Worm (Caenorhabditis elegans) whole organism, young adult: ENCODE results near the gene daf-5.

Experiments
- ceh-27 ChIP-seq: fragments of 200-800 bp; sonication (Bioruptor generic); optimal IDR thresholded peaks from 2 replicates; lab custom pipeline; 2018; ENCODE audit warnings: mild to moderate bottlenecking, missing genetic modification characterization, moderate library complexity, missing compliant biosample characterization
- fkh-3 ChIP-seq: sonication (generic microtip); optimal IDR thresholded peaks from 2 replicates; lab custom pipeline; 2016; ENCODE audit warnings: mild to moderate bottlenecking, missing genetic modification characterization, missing compliant biosample characterization
- rec-8 ChIP-seq, 2 experiments: sonication (generic microtip); optimal IDR thresholded peaks; 2 replicates each; lab custom pipeline; 2016; ENCODE audit warnings: mild to moderate bottlenecking in 2 of 2, missing genetic modification characterization in 2 of 2, missing genetic modification reagents in 2 of 2, missing genotype in 2 of 2, missing biosample characterization in 1 of 2, missing compliant biosample characterization in 1 of 2, moderate library complexity in 1 of 2
- snpc-4 ChIP-seq, 5 experiments: fragments of 150-350 bp in 1 of 5; sonication (generic microtip) in 4 of 5; optimal IDR thresholded peaks; 2 replicates each; lab custom pipeline; 2014 to 2018; ENCODE audit warnings: missing genetic modification characterization in 5 of 5, missing biosample characterization in 3 of 5, antibody characterized with exemption in 2 of 5, mild to moderate bottlenecking in 2 of 5, missing compliant biosample characterization in 2 of 5, missing genotype in 2 of 5, moderate library complexity in 2 of 5, missing genetic modification reagents in 1 of 5
- somi-1 ChIP-seq: fragments of 200-800 bp; sonication (Bioruptor generic); optimal IDR thresholded peaks from 2 replicates; lab custom pipeline; 2018; ENCODE audit warnings: mild to moderate bottlenecking, missing genetic modification characterization, missing compliant biosample characterization
- tbx-9 ChIP-seq: sonication (generic microtip); optimal IDR thresholded peaks from 2 replicates; lab custom pipeline; 2016; ENCODE audit warnings: borderline replicate concordance, missing genetic modification characterization, inconsistent platforms, missing compliant biosample characterization
- unc-62 ChIP-seq: fragments of 150-350 bp; optimal IDR thresholded peaks from 2 replicates; lab custom pipeline; 2014; ENCODE audit warnings: missing biosample characterization, missing genetic modification reagents, missing genetic modification characterization
- ztf-18 ChIP-seq: sonication (generic microtip); optimal IDR thresholded peaks from 2 replicates; lab custom pipeline; 2016; ENCODE audit warnings: missing genotype, mild to moderate bottlenecking, missing genetic modification characterization, missing compliant biosample characterization
- ztf-26 ChIP-seq: sonication (generic microtip); optimal IDR thresholded peaks from 2 replicates; lab custom pipeline; 2017; ENCODE audit warnings: missing genetic modification characterization, missing compliant biosample characterization

DNA sequence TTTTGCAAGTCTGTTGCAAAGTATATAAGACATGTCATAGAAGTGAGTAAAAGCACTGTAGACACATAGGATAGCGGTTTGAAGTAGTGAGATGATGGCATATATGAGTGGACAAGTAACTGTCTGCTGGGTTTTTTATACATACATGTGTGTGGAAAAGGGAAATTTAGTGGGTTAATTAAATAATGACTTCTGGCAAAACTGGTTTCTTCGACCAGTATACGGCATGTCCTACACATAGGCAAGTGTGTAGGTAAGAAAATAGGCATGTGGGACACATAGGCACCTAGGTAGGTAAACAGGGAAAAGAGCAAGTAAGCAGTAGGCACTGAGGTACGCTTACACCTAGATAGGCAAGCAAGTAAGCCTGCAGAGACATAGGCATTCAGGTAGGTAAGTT is 42.5 kb upstream of the daf-5 start, which contains the start of gene col-87:
- TF ChIP-seq fkh-3 (tag; lab: Kevin White, UChicago) (no peak), ztf-18 (tag; lab: Kevin White, UChicago) (no peak), ceh-27 (GFP tag; lab: Kevin White, UChicago) (no peak), tbx-9 (no peak), ztf-26 (no peak), snpc-4 (GFP tag; optimal IDR thresholded peaks at IDR 0.05; lab: Kevin White, UChicago) (no peak), snpc-4 (tag; optimal IDR thresholded peaks at IDR 0.05; lab: Kevin White, UChicago) (no peak), somi-1 (GFP tag; lab: Kevin White, UChicago) (no peak), rec-8 (tag; optimal IDR thresholded peaks at IDR 0.05; lab: Kevin White, UChicago) (no peak), unc-62 (GFP tag; lab: Kevin White, UChicago) (no peak)
